Worm (Caenorhabditis elegans) whole organism, L4 larva: Measurements from ENCODE around the gene T27D12.6.

ENCODE experiments used
- F37D6.2 ChIP-seq: sonication (generic microtip); optimal IDR thresholded peaks from 2 replicates; lab custom pipeline; 2016; ENCODE audit warnings: mild to moderate bottlenecking, missing genetic modification characterization, missing compliant biosample characterization
- F49E8.2 ChIP-seq: sonication (generic microtip); optimal IDR thresholded peaks from 2 replicates; lab custom pipeline; 2016; ENCODE audit warnings: missing compliant biosample characterization, mild to moderate bottlenecking, missing genetic modification characterization, borderline replicate concordance
- R02D3.7 ChIP-seq: fragments of 150-350 bp; sonication (generic microtip); optimal IDR thresholded peaks from 3 replicates; lab custom pipeline; 2014; ENCODE audit warnings: missing biosample characterization, missing genetic modification characterization
- T26A8.4 ChIP-seq: fragments of 200-800 bp; sonication (Bioruptor generic); IDR thresholded peaks from 2 replicates; pipeline ENCODE4 v1.3.6; 2022; ENCODE audit warnings: missing genetic modification characterization, missing compliant biosample characterization
- Y5F2A.4 ChIP-seq: fragments of 200-800 bp; sonication (Bioruptor generic); optimal IDR thresholded peaks from 2 replicates; lab custom pipeline; 2018; ENCODE audit warnings: mild to moderate bottlenecking, missing genetic modification characterization, missing compliant biosample characterization
- ZK337.2 ChIP-seq: fragments of 200-800 bp; sonication (Bioruptor generic); IDR thresholded peaks from 2 replicates; pipeline ENCODE4 v1.3.6; 2022; ENCODE audit warnings: missing genetic modification reagents, missing genetic modification characterization, missing compliant biosample characterization
- ZK546.5 ChIP-seq, 2 experiments: sonication (generic microtip); optimal IDR thresholded peaks; 2 replicates each; lab custom pipeline; 2017; ENCODE audit warnings: missing biosample characterization in 2 of 2, missing genetic modification characterization in 2 of 2
- ceh-28 ChIP-seq: fragments of 150-350 bp; optimal IDR thresholded peaks from 2 replicates; lab custom pipeline; 2014; ENCODE audit warnings: missing biosample characterization, missing genetic modification reagents, missing genetic modification characterization
- ceh-32 ChIP-seq: sonication (generic microtip); optimal IDR thresholded peaks from 2 replicates; lab custom pipeline; 2016; ENCODE audit warnings: mild to moderate bottlenecking, missing genetic modification characterization, missing compliant biosample characterization; ENCODE audit not compliant: poor library complexity
- ceh-62 ChIP-seq: sonication (generic microtip); optimal IDR thresholded peaks from 2 replicates; lab custom pipeline; 2017; ENCODE audit warnings: missing biosample characterization, missing genetic modification characterization
- ceh-82 ChIP-seq: sonication (generic microtip); optimal IDR thresholded peaks from 2 replicates; lab custom pipeline; 2017; ENCODE audit warnings: missing biosample characterization, missing genetic modification characterization
- ctbp-1 ChIP-seq: fragments of 200-800 bp; sonication (Bioruptor generic); IDR thresholded peaks from 2 replicates; pipeline ENCODE4 v1.3.6; 2022; ENCODE audit warnings: missing genetic modification reagents, missing genetic modification characterization, missing compliant biosample characterization
- daf-12 ChIP-seq: fragments of 150-350 bp; optimal IDR thresholded peaks from 2 replicates; lab custom pipeline; 2014; ENCODE audit warnings: missing biosample characterization, missing genetic modification reagents, missing genetic modification characterization
- daf-16 ChIP-seq, 3 experiments: sonication (generic microtip); optimal IDR thresholded peaks; 2 replicates each; lab custom pipeline; 2016 to 2017; ENCODE audit warnings: missing genetic modification characterization in 3 of 3, missing genetic modification reagents in 3 of 3, mild to moderate bottlenecking in 2 of 3, missing compliant biosample characterization in 2 of 3, missing biosample characterization in 1 of 3, moderate library complexity in 1 of 3
- daf-8 ChIP-seq: fragments of 200-800 bp; sonication (Bioruptor generic); IDR thresholded peaks from 2 replicates; pipeline ENCODE4 v1.3.6; 2022; ENCODE audit warnings: missing genetic modification characterization, missing compliant biosample characterization
- dmd-6 ChIP-seq: fragments of 200-800 bp; sonication (Bioruptor generic); IDR thresholded peaks from 2 replicates; pipeline ENCODE4 v1.3.6; 2022; ENCODE audit warnings: missing genetic modification reagents, missing genetic modification characterization, missing compliant biosample characterization
- dmd-8 ChIP-seq: fragments of 200-800 bp; sonication (Bioruptor generic); IDR thresholded peaks from 2 replicates; pipeline ENCODE4 v1.3.6; 2022; ENCODE audit warnings: missing genetic modification characterization, missing compliant biosample characterization
- dpl-1 ChIP-seq: fragments of 150-350 bp; optimal IDR thresholded peaks from 2 replicates; lab custom pipeline; 2014; ENCODE audit warnings: missing biosample characterization, missing genetic modification reagents, missing genetic modification characterization
- duxl-1 ChIP-seq: sonication (generic microtip); optimal IDR thresholded peaks from 2 replicates; lab custom pipeline; 2016; ENCODE audit warnings: mild to moderate bottlenecking, missing genetic modification characterization, moderate library complexity, missing compliant biosample characterization; ENCODE audit not compliant: poor library complexity
- dve-1 ChIP-seq: sonication (generic microtip); optimal IDR thresholded peaks from 2 replicates; lab custom pipeline; 2017; ENCODE audit warnings: antibody characterized with exemption, mild to moderate bottlenecking, missing genetic modification characterization, missing compliant biosample characterization; ENCODE audit not compliant: insufficient read depth
- egl-43 ChIP-seq: fragments of 200-800 bp; sonication (Bioruptor generic); IDR thresholded peaks from 2 replicates; pipeline ENCODE4 v1.3.6; 2022; ENCODE audit warnings: missing genetic modification reagents, missing genetic modification characterization, missing compliant biosample characterization
- fkh-10 ChIP-seq: fragments of 150-350 bp; optimal IDR thresholded peaks from 2 replicates; lab custom pipeline; 2014; ENCODE audit warnings: missing biosample characterization, missing genetic modification reagents, missing genetic modification characterization
- hlh-11 ChIP-seq: fragments of 200-800 bp; sonication (Bioruptor generic); optimal IDR thresholded peaks from 2 replicates; lab custom pipeline; 2018; ENCODE audit warnings: mild to moderate bottlenecking, missing genetic modification characterization, missing compliant biosample characterization
- lin-39 ChIP-seq: fragments of 150-350 bp; optimal IDR thresholded peaks from 2 replicates; lab custom pipeline; 2014; ENCODE audit warnings: missing biosample characterization, missing genetic modification reagents, missing genetic modification characterization
- lir-3 ChIP-seq: sonication (generic microtip); optimal IDR thresholded peaks from 2 replicates; lab custom pipeline; 2016; ENCODE audit warnings: mild to moderate bottlenecking, missing genetic modification characterization, missing compliant biosample characterization
- madf-5 ChIP-seq, 2 experiments: fragments of 200-800 bp; sonication (Bioruptor generic); IDR thresholded peaks; 2 replicates each; pipeline ENCODE4 v1.3.6; 2022; ENCODE audit warnings: missing compliant biosample characterization in 2 of 2, missing genetic modification characterization in 2 of 2
- mdl-1 ChIP-seq, 2 experiments: fragments of 150-350 bp in 1 of 2; sonication (generic microtip) in 1 of 2; optimal IDR thresholded peaks; 2 replicates each; lab custom pipeline; 2014 to 2017; ENCODE audit warnings: missing biosample characterization in 2 of 2, missing genetic modification characterization in 2 of 2
- mdt-29 ChIP-seq: fragments of 200-800 bp; sonication (Bioruptor generic); IDR thresholded peaks from 2 replicates; pipeline ENCODE4 v1.3.6; 2022; ENCODE audit warnings: missing genetic modification reagents, missing genetic modification characterization, missing compliant biosample characterization
- mes-2 ChIP-seq: sonication (generic microtip); optimal IDR thresholded peaks from 2 replicates; lab custom pipeline; 2016; ENCODE audit warnings: missing genotype, mild to moderate bottlenecking, missing genetic modification characterization, missing compliant biosample characterization; ENCODE audit not compliant: poor library complexity, severe bottlenecking
- nhr-102 ChIP-seq: sonication (generic microtip); optimal IDR thresholded peaks from 2 replicates; lab custom pipeline; 2016; ENCODE audit warnings: mild to moderate bottlenecking, missing genetic modification characterization, moderate library complexity, missing compliant biosample characterization
- nhr-28 ChIP-seq: fragments of 150-350 bp; optimal IDR thresholded peaks from 2 replicates; lab custom pipeline; 2014; ENCODE audit warnings: missing biosample characterization, missing genetic modification characterization
- nhr-6 ChIP-seq: fragments of 150-350 bp; optimal IDR thresholded peaks from 2 replicates; lab custom pipeline; 2014; ENCODE audit warnings: missing biosample characterization, missing genetic modification characterization
- php-3 ChIP-seq: fragments of 200-800 bp; sonication (Bioruptor generic); IDR thresholded peaks from 2 replicates; pipeline ENCODE4 v1.3.6; 2022; ENCODE audit warnings: missing genetic modification reagents, missing genetic modification characterization, missing compliant biosample characterization
- pqm-1 ChIP-seq: sonication (generic microtip); optimal IDR thresholded peaks from 2 replicates; lab custom pipeline; 2017; ENCODE audit warnings: missing biosample characterization, missing genetic modification characterization
- saeg-2 ChIP-seq: fragments of 200-800 bp; sonication (Bioruptor generic); IDR thresholded peaks from 2 replicates; pipeline ENCODE4 v1.3.6; 2022; ENCODE audit warnings: missing genetic modification reagents, missing genetic modification characterization, missing compliant biosample characterization
- tag-97 ChIP-seq: fragments of 200-800 bp; sonication (Bioruptor generic); IDR thresholded peaks from 2 replicates; pipeline ENCODE4 v1.3.6; 2022; ENCODE audit warnings: missing genetic modification characterization, missing compliant biosample characterization
- tra-1 ChIP-seq: fragments of 200-800 bp; sonication (Bioruptor generic); IDR thresholded peaks from 2 replicates; pipeline ENCODE4 v1.3.6; 2022; ENCODE audit warnings: missing genetic modification reagents, missing genetic modification characterization, missing compliant biosample characterization
- unc-130 ChIP-seq: sonication (generic microtip); optimal IDR thresholded peaks from 2 replicates; lab custom pipeline; 2016; ENCODE audit warnings: missing genetic modification reagents, missing genetic modification characterization, missing compliant biosample characterization
- unc-39 ChIP-seq: sonication (generic microtip); optimal IDR thresholded peaks from 2 replicates; lab custom pipeline; 2017; ENCODE audit warnings: missing biosample characterization, missing genetic modification characterization
- vab-7 ChIP-seq: fragments of 200-800 bp; sonication (Bioruptor generic); IDR thresholded peaks from 2 replicates; pipeline ENCODE4 v1.3.6; 2022; ENCODE audit warnings: missing genetic modification reagents, missing genetic modification characterization, missing compliant biosample characterization
- zag-1 ChIP-seq: fragments of 150-350 bp; optimal IDR thresholded peaks from 2 replicates; lab custom pipeline; 2014; ENCODE audit warnings: missing biosample characterization, missing genetic modification characterization
- zip-11 ChIP-seq: fragments of 200-800 bp; sonication (Bioruptor generic); IDR thresholded peaks from 2 replicates; pipeline ENCODE4 v1.3.6; 2022; ENCODE audit warnings: missing genetic modification characterization, missing compliant biosample characterization
- ztf-11 ChIP-seq: fragments of 150-350 bp; optimal IDR thresholded peaks from 2 replicates; lab custom pipeline; 2014; ENCODE audit warnings: missing biosample characterization, missing genetic modification characterization

Gene T27D12.6

ce11 chrII:11835208-11835607 is at the start of gene T27D12.6:
Gene T27D12.6 (plus strand): TSS chrII:11835508.
- no peak for TF ChIP-seq nhr-28 (tag; lab: Kevin White, UChicago)
- TF ChIP-seq R02D3.7 (tag; lab: Kevin White, UChicago), result no peak
- TF ChIP-seq fkh-10 (GFP tag; lab: Kevin White, UChicago), result no peak
- TF ChIP-seq Y5F2A.4 (GFP tag; lab: Kevin White, UChicago), result no peak
- TF ChIP-seq dpl-1, result no peak
- no peak for TF ChIP-seq ZK546.5 (tag; optimal IDR thresholded peaks at IDR 0.05; lab: Kevin White, UChicago)
- no peak for TF ChIP-seq mdl-1 (tag; optimal IDR thresholded peaks at IDR 0.05; lab: Kevin White, UChicago)

ce11 chrII:11788025-11788424 is 47.3 kb upstream of the T27D12.6 start:
- TF ChIP-seq lir-3 (tag; lab: Kevin White, UChicago) (no peak), vab-7 (GFP tag; lab: Robert Waterston, UW) (no peak), ZK337.2 (no peak), dmd-8 (GFP tag; lab: Robert Waterston, UW) (no peak), ceh-28 (tag; lab: Kevin White, UChicago) (no peak), daf-16 (GFP tag; optimal IDR thresholded peaks at IDR 0.05; lab: Kevin White, UChicago) (no peak), daf-16 (tag; optimal IDR thresholded peaks at IDR 0.05; lab: Kevin White, UChicago) (no peak), nhr-6 (tag; lab: Kevin White, UChicago) (peak; percentile 92), ceh-62 (tag; lab: Kevin White, UChicago) (no peak)

- TF ChIP-seq duxl-1 (no peak), unc-130 (no peak), T26A8.4 (GFP tag; lab: Robert Waterston, UW) (no peak), lir-3 (tag; lab: Kevin White, UChicago) (no peak), lin-39 (tag; lab: Kevin White, UChicago) (no peak), mdt-29 (GFP tag; lab: Robert Waterston, UW) (no peak), daf-8 (no peak), F37D6.2 (no peak), ceh-32 (tag; lab: Kevin White, UChicago) (no peak), nhr-102 (no peak), ctbp-1 (GFP tag; lab: Robert Waterston, UW) (no peak), dve-1 (tag; lab: Kevin White, UChicago) (no peak), dpl-1 (no peak), saeg-2 (GFP tag; lab: Robert Waterston, UW) (no peak)
- TF ChIP-seq, all 104 proteins: peak for 0
Observed at ce11 chrII:11790458-11790857, 44.9 kb upstream of the T27D12.6 start, which contains the start of gene F43G6.4. Gene F43G6.4 (plus strand): TSS chrII:11790758.

- TF ChIP-seq ceh-82 (no peak), ztf-11 (no peak), nhr-6 (tag; lab: Kevin White, UChicago) (peak; percentile 3), F49E8.2 (tag; lab: Kevin White, UChicago) (no peak), tag-97 (GFP tag; lab: Robert Waterston, UW) (no peak), php-3 (no peak), pqm-1 (tag; lab: Kevin White, UChicago) (no peak)
- TF ChIP-seq, all 104 proteins: peak for 1
Observed at ce11 chrII:11794392-11794791, 40.9 kb upstream of the T27D12.6 start.

ce11 chrII:11797194-11797593 is 38.1 kb upstream of the T27D12.6 start:
- TF ChIP-seq F49E8.2 (tag; lab: Kevin White, UChicago) (no peak), madf-5 (GFP tag; IDR thresholded peaks at IDR 0.05; lab: Robert Waterston, UW) (no peak), dmd-6 (GFP tag; lab: Robert Waterston, UW) (peak; percentile 29), egl-43 (GFP tag; lab: Robert Waterston, UW) (no peak), daf-12 (tag; lab: Kevin White, UChicago) (no peak), zag-1 (no peak), mes-2 (tag; lab: Kevin White, UChicago) (no peak), nhr-28 (tag; lab: Kevin White, UChicago) (peak; percentile 76), daf-16 (GFP tag; optimal IDR thresholded peaks at IDR 0.05; lab: Kevin White, UChicago) (peak in 1 of 2 experiments; percentile 16), daf-16 (tag; optimal IDR thresholded peaks at IDR 0.05; lab: Kevin White, UChicago) (peak; percentile 82), hlh-11 (tag; lab: Kevin White, UChicago) (peak; percentile 52), pqm-1 (tag; lab: Kevin White, UChicago) (peak; percentile 54), tra-1 (GFP tag; lab: Robert Waterston, UW) (no peak), dve-1 (tag; lab: Kevin White, UChicago) (peak; percentile 68), mdt-29 (GFP tag; lab: Robert Waterston, UW) (no peak), unc-39 (no peak), php-3 (peak; percentile 76), zip-11 (GFP tag; lab: Robert Waterston, UW) (no peak), ceh-62 (tag; lab: Kevin White, UChicago) (no peak)
